Worm (Caenorhabditis elegans) whole organism, midembryonic: ENCODE measurements around the gene F44F4.3.

Experiments used
- klf-2 ChIP-seq: fragments of 200-800 bp; sonication (Bioruptor generic); conservative IDR thresholded peaks from 2 replicates; pipeline ENCODE4 v1.3.6; 2022; ENCODE audit warnings: missing genetic modification reagents, missing genetic modification characterization, missing compliant biosample characterization
- ztf-23 ChIP-seq: fragments of 200-800 bp; sonication (Bioruptor generic); IDR thresholded peaks from 2 replicates; pipeline ENCODE4 v1.3.6; 2022; ENCODE audit warnings: missing genetic modification reagents, missing genetic modification characterization, missing compliant biosample characterization

- TF ChIP-seq ztf-23 (no peak), klf-2 (GFP tag; lab: Robert Waterston, UW) (no peak)
These were observed 24.4 kb downstream of the F44F4.3 start for ce11 chrII:10861305-10861704.
